Fruit fly (Drosophila melanogaster): ENCODE measurements around the gene CG14621.

DNA sequence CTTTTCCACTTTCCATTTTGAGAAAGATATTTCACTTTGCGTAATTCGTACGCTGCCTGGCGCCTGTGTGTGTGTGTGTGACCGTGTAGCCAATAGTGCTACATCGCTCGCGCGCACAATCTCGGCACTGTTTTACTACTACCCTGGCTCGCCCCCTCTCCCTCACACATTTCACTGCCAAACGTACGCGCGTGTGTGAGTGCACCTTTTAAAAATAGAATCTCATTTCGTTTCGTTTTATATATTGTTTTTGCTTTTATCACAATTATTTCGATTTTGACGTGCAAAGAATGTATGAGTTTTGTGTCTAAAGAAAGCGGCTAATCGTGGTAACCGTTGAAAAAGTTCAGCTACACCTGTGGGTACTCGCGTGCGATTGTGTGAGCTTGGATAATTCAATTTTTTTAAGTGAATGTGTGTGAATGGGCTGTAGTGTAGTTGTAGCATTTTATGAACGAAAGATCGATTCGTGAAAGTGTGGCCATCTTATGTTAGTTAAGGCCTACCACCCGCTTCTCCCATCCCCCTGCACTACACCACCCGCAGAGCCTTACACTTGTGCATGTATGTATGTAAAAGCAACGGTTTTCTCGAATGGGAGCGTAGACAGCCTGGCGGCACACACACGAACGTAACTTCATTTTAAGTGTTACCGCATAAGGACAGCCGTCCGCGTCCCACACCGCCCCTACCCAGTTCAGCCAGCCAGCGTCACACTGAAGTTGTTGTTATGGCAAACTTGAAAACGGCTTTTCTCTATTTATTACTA is 12.3 kb downstream of the CG14621 start:
- no peak for TF ChIP-seq jigr1 (GFP tag; IDR thresholded peaks at IDR 0.05)
- TF ChIP-seq ap (GFP tag; IDR thresholded peaks at IDR 0.05) = no peak
- no peak for TF ChIP-seq CG17829 (tag; optimal IDR thresholded peaks at IDR 0.05)
